Fruit fly (Drosophila melanogaster) whole organism, embryonic: ENCODE measurements around the gene kkv.

Experiments used
- Atf3 ChIP-seq: fragments of 200-800 bp; sonication (Bioruptor generic); optimal IDR thresholded peaks from 3 replicates; lab custom pipeline; 2016; ENCODE audit warnings: missing biosample characterization, missing genetic modification characterization
- BEAF-32 ChIP-seq: fragments of 200-800 bp; sonication (Bioruptor generic); optimal IDR thresholded peaks from 3 replicates; lab custom pipeline; 2017; ENCODE audit warnings: missing biosample characterization, missing genetic modification characterization, mild to moderate bottlenecking, moderate library complexity, missing genetic modification reagents
- CG10431 ChIP-seq: fragments of 200-800 bp; sonication (Bioruptor generic); optimal IDR thresholded peaks from 3 replicates; lab custom pipeline; 2018; ENCODE audit warnings: missing biosample characterization, mild to moderate bottlenecking, missing genetic modification characterization
- CG12391 ChIP-seq: fragments of 200-800 bp; sonication (Bioruptor generic); optimal IDR thresholded peaks from 3 replicates; lab custom pipeline; 2018; ENCODE audit warnings: missing biosample characterization, mild to moderate bottlenecking, missing genetic modification characterization, moderate library complexity
- CG12659 ChIP-seq: fragments of 200-800 bp; sonication (Bioruptor generic); optimal IDR thresholded peaks from 3 replicates; lab custom pipeline; 2017; ENCODE audit warnings: mild to moderate bottlenecking, missing biosample characterization, missing genetic modification reagents, missing genetic modification characterization
- CG13424 ChIP-seq: fragments of 200-800 bp; sonication (Bioruptor generic); optimal IDR thresholded peaks from 2 replicates; lab custom pipeline; 2019; ENCODE audit warnings: missing biosample characterization, mild to moderate bottlenecking, missing genetic modification characterization, moderate library complexity
- CG14860 ChIP-seq: fragments of 200-800 bp; sonication (Bioruptor generic); IDR thresholded peaks from 3 replicates; pipeline ENCODE4 v1.3.6; 2022; ENCODE audit warnings: missing biosample characterization, missing genetic modification characterization; ENCODE audit not compliant: partially characterized antibody
- CG15011 ChIP-seq: fragments of 200-800 bp; sonication (Bioruptor generic); optimal IDR thresholded peaks from 3 replicates; lab custom pipeline; 2018; ENCODE audit warnings: missing biosample characterization, mild to moderate bottlenecking, missing genetic modification characterization
- CG15514 ChIP-seq: fragments of 200-800 bp; sonication (Bioruptor generic); optimal IDR thresholded peaks from 3 replicates; lab custom pipeline; 2017; ENCODE audit warnings: missing biosample characterization, missing genetic modification characterization, mild to moderate bottlenecking, moderate library complexity, missing genetic modification reagents
- CG1602 ChIP-seq: fragments of 200-800 bp; sonication (Bioruptor generic); optimal IDR thresholded peaks from 3 replicates; lab custom pipeline; 2016; ENCODE audit warnings: missing biosample characterization, missing genetic modification characterization
- CG2116 ChIP-seq: fragments of 200-800 bp; sonication (Bioruptor generic); optimal IDR thresholded peaks from 3 replicates; lab custom pipeline; 2018; ENCODE audit warnings: missing biosample characterization, mild to moderate bottlenecking, missing genetic modification characterization
- CG2120 ChIP-seq: fragments of 200-800 bp; sonication (Bioruptor generic); optimal IDR thresholded peaks from 3 replicates; lab custom pipeline; 2016; ENCODE audit warnings: missing biosample characterization, missing genetic modification characterization
- CG2129 ChIP-seq: fragments of 200-800 bp; sonication (Bioruptor generic); IDR thresholded peaks from 2 replicates; pipeline ENCODE4 v1.3.6; 2022; ENCODE audit warnings: missing biosample characterization, missing genetic modification characterization; ENCODE audit not compliant: partially characterized antibody
- CG2712 ChIP-seq: fragments of 200-800 bp; optimal IDR thresholded peaks from 3 replicates; lab custom pipeline; 2019; ENCODE audit warnings: missing biosample characterization, mild to moderate bottlenecking, missing genetic modification characterization, moderate library complexity
- CG31388 ChIP-seq: fragments of 200-800 bp; sonication (Bioruptor generic); optimal IDR thresholded peaks from 2 replicates; lab custom pipeline; 2016; ENCODE audit warnings: missing biosample characterization, missing genetic modification characterization
- CG31441 ChIP-seq: fragments of 200-800 bp; sonication (Bioruptor generic); IDR thresholded peaks from 2 replicates; pipeline ENCODE4 v1.3.6; 2022; ENCODE audit warnings: missing biosample characterization, missing genetic modification characterization
- CG34422 ChIP-seq: fragments of 200-800 bp; sonication (Bioruptor generic); IDR thresholded peaks from 3 replicates; pipeline ENCODE4 v1.3.6; 2022; ENCODE audit warnings: missing biosample characterization, missing genetic modification characterization
- CG4424 ChIP-seq: fragments of 200-800 bp; sonication (Bioruptor generic); optimal IDR thresholded peaks from 3 replicates; lab custom pipeline; 2016; ENCODE audit warnings: missing biosample characterization, missing genetic modification characterization
- CG7556 ChIP-seq: fragments of 200-800 bp; sonication (Bioruptor generic); optimal IDR thresholded peaks from 2 replicates; lab custom pipeline; 2017; ENCODE audit warnings: missing biosample characterization, mild to moderate bottlenecking, missing genetic modification characterization
- CG8924 ChIP-seq: fragments of 200-800 bp; optimal IDR thresholded peaks from 3 replicates; lab custom pipeline; 2019; ENCODE audit warnings: missing biosample characterization, mild to moderate bottlenecking, missing genetic modification characterization, moderate library complexity
- CG9437 ChIP-seq: fragments of 200-800 bp; sonication (Bioruptor generic); optimal IDR thresholded peaks from 2 replicates; lab custom pipeline; 2018; ENCODE audit warnings: missing biosample characterization, mild to moderate bottlenecking, missing genetic modification characterization
- CoRest ChIP-seq: fragments of 200-800 bp; sonication (Bioruptor generic); optimal IDR thresholded peaks from 3 replicates; lab custom pipeline; 2018; ENCODE audit warnings: missing biosample characterization, mild to moderate bottlenecking, missing genetic modification characterization, moderate library complexity
- CrebB ChIP-seq: fragments of 200-800 bp; sonication (Bioruptor generic); optimal IDR thresholded peaks from 3 replicates; lab custom pipeline; 2018; ENCODE audit warnings: missing biosample characterization, mild to moderate bottlenecking, missing genetic modification characterization
- D19A ChIP-seq: fragments of 200-800 bp; optimal IDR thresholded peaks from 3 replicates; lab custom pipeline; 2019; ENCODE audit warnings: missing biosample characterization, mild to moderate bottlenecking, missing genetic modification characterization, moderate library complexity
- Dfd ChIP-seq, 2 experiments: fragments of >200 bp; optimal IDR thresholded peaks; 2 replicates each; lab custom pipeline; 2017; ENCODE audit warnings: missing biosample characterization in 2 of 2, missing genetic modification characterization in 2 of 2
- Elba2 ChIP-seq: fragments of 200-800 bp; sonication (Bioruptor generic); optimal IDR thresholded peaks from 3 replicates; lab custom pipeline; 2016; ENCODE audit warnings: missing biosample characterization, missing genetic modification characterization
- Hr3 ChIP-seq: fragments of 200-800 bp; sonication (Bioruptor generic); optimal IDR thresholded peaks from 3 replicates; lab custom pipeline; 2016; ENCODE audit warnings: missing biosample characterization, missing genetic modification characterization
- Kr ChIP-seq: fragments of 200-800 bp; sonication (Bioruptor generic); optimal IDR thresholded peaks from 2 replicates; lab custom pipeline; 2017; ENCODE audit warnings: missing biosample characterization, mild to moderate bottlenecking, missing genetic modification characterization
- Lhr ChIP-seq: fragments of 200-800 bp; sonication (Bioruptor generic); optimal IDR thresholded peaks from 3 replicates; lab custom pipeline; 2017; ENCODE audit warnings: mild to moderate bottlenecking, missing biosample characterization, missing genetic modification reagents, missing genetic modification characterization
- MESR4 ChIP-seq: fragments of 200-800 bp; sonication (Bioruptor generic); optimal IDR thresholded peaks from 2 replicates; lab custom pipeline; 2018; ENCODE audit warnings: missing biosample characterization, mild to moderate bottlenecking, missing genetic modification characterization, moderate library complexity
- Nf-YC ChIP-seq: fragments of 200-800 bp; optimal IDR thresholded peaks from 3 replicates; lab custom pipeline; 2019; ENCODE audit warnings: missing biosample characterization, mild to moderate bottlenecking, missing genetic modification characterization, moderate library complexity
- Pdp1 ChIP-seq, 2 experiments: fragments of 200-800 bp; sonication (Bioruptor generic); optimal IDR thresholded peaks; 3 replicates each; lab custom pipeline; 2016; ENCODE audit warnings: missing biosample characterization in 2 of 2, missing genetic modification characterization in 2 of 2, mild to moderate bottlenecking in 1 of 2, moderate library complexity in 1 of 2
- Poxn ChIP-seq: fragments of 200-800 bp; sonication (Bioruptor generic); IDR thresholded peaks from 2 replicates; pipeline ENCODE4 v1.3.6; 2022; ENCODE audit warnings: missing biosample characterization, missing genetic modification characterization
- Sin3A ChIP-seq: fragments of >200 bp; optimal IDR thresholded peaks from 2 replicates; lab custom pipeline; 2018
- ara ChIP-seq: fragments of 200-800 bp; sonication (Bioruptor generic); IDR thresholded peaks from 2 replicates; pipeline ENCODE4 v1.3.6; 2022; ENCODE audit warnings: missing biosample characterization, missing genetic modification characterization
- chif ChIP-seq, 2 experiments: fragments of 200-800 bp; sonication (Bioruptor generic); optimal IDR thresholded peaks; 3 replicates each; lab custom pipeline; 2016; ENCODE audit warnings: missing biosample characterization in 2 of 2, missing genetic modification characterization in 2 of 2
- dmrt11E ChIP-seq: fragments of 200-800 bp; sonication (Bioruptor generic); optimal IDR thresholded peaks from 3 replicates; lab custom pipeline; 2018; ENCODE audit warnings: missing biosample characterization, mild to moderate bottlenecking, missing genetic modification characterization, moderate library complexity
- ftz-f1 ChIP-seq: fragments of 200-800 bp; sonication (Bioruptor generic); optimal IDR thresholded peaks from 2 replicates; lab custom pipeline; 2016; ENCODE audit warnings: missing biosample characterization, missing genetic modification characterization
- grau ChIP-seq: fragments of 200-800 bp; optimal IDR thresholded peaks from 3 replicates; lab custom pipeline; 2019; ENCODE audit warnings: missing biosample characterization, mild to moderate bottlenecking, missing genetic modification characterization, moderate library complexity
- knrl ChIP-seq: fragments of 200-800 bp; sonication (Bioruptor generic); IDR thresholded peaks from 3 replicates; pipeline ENCODE4 v1.3.6; 2022; ENCODE audit warnings: missing biosample characterization, missing genetic modification characterization; ENCODE audit not compliant: partially characterized antibody
- nerfin-1 ChIP-seq: fragments of 200-800 bp; sonication (Bioruptor generic); optimal IDR thresholded peaks from 3 replicates; lab custom pipeline; 2019; ENCODE audit warnings: missing biosample characterization, mild to moderate bottlenecking, missing genetic modification characterization, moderate library complexity
- nom ChIP-seq: fragments of 200-800 bp; sonication (Bioruptor generic); optimal IDR thresholded peaks from 2 replicates; lab custom pipeline; 2017; ENCODE audit warnings: missing biosample characterization, missing genetic modification characterization, mild to moderate bottlenecking, moderate library complexity, missing genetic modification reagents
- pzg ChIP-seq: fragments of 200-800 bp; sonication (Bioruptor generic); optimal IDR thresholded peaks from 3 replicates; lab custom pipeline; 2018; ENCODE audit warnings: missing biosample characterization, mild to moderate bottlenecking, missing genetic modification characterization, moderate library complexity
- slou ChIP-seq: fragments of 200-800 bp; sonication (Bioruptor generic); optimal IDR thresholded peaks from 3 replicates; lab custom pipeline; 2016; ENCODE audit warnings: missing biosample characterization, missing genetic modification characterization
- stwl ChIP-seq: fragments of 200-800 bp; sonication (Bioruptor generic); optimal IDR thresholded peaks from 3 replicates; lab custom pipeline; 2018; ENCODE audit warnings: missing biosample characterization, mild to moderate bottlenecking, missing genetic modification characterization, moderate library complexity
- sug ChIP-seq: fragments of 200-800 bp; optimal IDR thresholded peaks from 2 replicates; lab custom pipeline; 2019; ENCODE audit warnings: missing biosample characterization, mild to moderate bottlenecking, missing genetic modification characterization, moderate library complexity
- yki ChIP-seq: fragments of >200 bp; optimal IDR thresholded peaks from 3 replicates; lab custom pipeline; 2018
- zen ChIP-seq: fragments of 200-800 bp; sonication (Bioruptor generic); optimal IDR thresholded peaks from 3 replicates; lab custom pipeline; 2018; ENCODE audit warnings: missing biosample characterization, mild to moderate bottlenecking, missing genetic modification characterization, moderate library complexity
- zf30C ChIP-seq: fragments of 200-800 bp; sonication (Bioruptor generic); optimal IDR thresholded peaks from 3 replicates; lab custom pipeline; 2018; ENCODE audit warnings: missing biosample characterization, mild to moderate bottlenecking, missing genetic modification characterization

kkv gene

DNA sequence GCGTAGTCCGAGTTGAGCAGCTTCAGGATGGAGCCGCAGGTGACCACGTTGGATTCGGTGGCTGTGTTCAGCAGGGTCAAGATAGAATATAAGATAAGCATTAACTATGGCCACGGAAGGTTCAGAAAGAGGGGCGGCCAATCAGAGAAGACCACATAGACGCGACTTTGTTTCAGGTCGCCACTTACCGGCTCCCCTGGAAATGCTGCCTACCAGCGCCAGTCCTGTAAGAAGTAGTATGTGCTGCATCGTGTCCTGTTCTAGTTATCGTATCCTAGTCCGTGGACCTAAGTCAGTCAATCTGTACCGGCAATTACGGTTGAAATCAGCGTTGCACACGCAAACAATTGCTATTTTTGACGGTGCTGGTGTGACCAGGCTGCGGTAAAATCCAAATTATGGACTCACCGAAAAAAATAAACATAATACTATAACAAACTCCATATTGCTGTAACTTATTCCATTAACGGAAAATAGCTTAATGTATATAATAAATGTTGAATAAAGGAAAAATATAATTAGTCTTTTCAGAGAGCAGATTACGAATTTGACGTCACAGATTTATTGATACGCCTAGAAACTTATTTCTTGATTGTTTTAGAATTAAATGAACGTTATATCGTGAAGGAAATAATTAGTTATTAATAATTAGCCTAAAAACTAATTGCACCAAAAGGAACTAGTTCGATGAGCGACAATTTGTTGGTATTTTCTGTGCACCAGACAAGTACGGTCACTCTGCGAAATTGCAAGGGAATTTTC is 38.1 kb downstream of the kkv start, which contains the start of the genes CG11999 and CG1161 (continued):
- TF ChIP-seq MESR4 (GFP tag; lab: Kevin White, UChicago) (peak; percentile 66), Lhr (GFP tag; lab: Kevin White, UChicago) (peak; percentile 60), slou (GFP tag; lab: Kevin White, UChicago) (no peak), CoRest (tag; lab: Kevin White, UChicago) (peak; percentile 49), CG31388 (GFP tag; lab: Kevin White, UChicago) (no peak), Pdp1 (GFP tag; optimal IDR thresholded peaks at IDR 0.05; lab: Kevin White, UChicago) (peak in 1 of 2 experiments; percentile 19), CG14860 (no peak), Hr3 (GFP tag; lab: Kevin White, UChicago) (peak; percentile 36), BEAF-32 (GFP tag; lab: Kevin White, UChicago) (peak; percentile 36), Atf3 (no peak), CG10431 (GFP tag; lab: Kevin White, UChicago) (no peak), CG1602 (GFP tag; lab: Kevin White, UChicago) (no peak), CG12391 (tag; lab: Kevin White, UChicago) (peak; percentile 64), CG15011 (no peak), yki (no peak), CG9437 (peak; percentile 10), ftz-f1 (GFP tag; lab: Kevin White, UChicago) (no peak), CG2116 (peak; percentile 89), CG15514 (GFP tag; lab: Kevin White, UChicago) (peak; percentile 99), pzg (GFP tag; lab: Kevin White, UChicago) (peak; percentile 33), D19A (tag; lab: Kevin White, UChicago) (peak; percentile 14), CG2129 (GFP tag; lab: Robert Waterston, UW) (no peak), Dfd (GFP tag; optimal IDR thresholded peaks at IDR 0.05; lab: Kevin White, UChicago) (no peak), CG31441 (GFP tag; lab: Robert Waterston, UW) (no peak; the same call in 1 of the 2 replicates), Nf-YC (tag; lab: Kevin White, UChicago) (peak; percentile 94), sug (tag; lab: Kevin White, UChicago) (peak; percentile 20), grau (tag; lab: Kevin White, UChicago) (peak; percentile 18), ara (no peak), CG8924 (tag; lab: Kevin White, UChicago) (peak; percentile 46), Elba2 (GFP tag; lab: Kevin White, UChicago) (no peak), nom (GFP tag; lab: Kevin White, UChicago) (peak; percentile 16), CG4424 (GFP tag; lab: Kevin White, UChicago) (peak; percentile 22), zf30C (GFP tag; lab: Kevin White, UChicago) (no peak), CG2712 (tag; lab: Kevin White, UChicago) (peak; percentile 47), knrl (GFP tag; lab: Robert Waterston, UW) (peak; percentile 40; the same call in 1 of the 3 replicates), CG7556 (peak; percentile 17), chif (GFP tag; optimal IDR thresholded peaks at IDR 0.05; lab: Kevin White, UChicago) (no peak), Poxn (GFP tag; lab: Robert Waterston, UW) (no peak), Kr (GFP tag; lab: Kevin White, UChicago) (no peak), stwl (peak; percentile 88), CG13424 (tag; lab: Kevin White, UChicago) (peak; percentile 17), CrebB (tag; lab: Kevin White, UChicago) (no peak), zen (tag; lab: Kevin White, UChicago) (peak; percentile 40), CG34422 (0 out of 3 replicates have a peak, but pooled peaks have one; percentile 24), dmrt11E (tag; lab: Kevin White, UChicago) (peak; percentile 9), nerfin-1 (tag; lab: Kevin White, UChicago) (peak; percentile 69), CG12659 (GFP tag; lab: Kevin White, UChicago) (peak; percentile 52), CG2120 (peak; percentile 40), Sin3A (lab: Kevin White, UChicago) (peak; percentile 57)
